4 worm cellular contexts compared by ENCODE assay signal in the genomic region with DNA sequence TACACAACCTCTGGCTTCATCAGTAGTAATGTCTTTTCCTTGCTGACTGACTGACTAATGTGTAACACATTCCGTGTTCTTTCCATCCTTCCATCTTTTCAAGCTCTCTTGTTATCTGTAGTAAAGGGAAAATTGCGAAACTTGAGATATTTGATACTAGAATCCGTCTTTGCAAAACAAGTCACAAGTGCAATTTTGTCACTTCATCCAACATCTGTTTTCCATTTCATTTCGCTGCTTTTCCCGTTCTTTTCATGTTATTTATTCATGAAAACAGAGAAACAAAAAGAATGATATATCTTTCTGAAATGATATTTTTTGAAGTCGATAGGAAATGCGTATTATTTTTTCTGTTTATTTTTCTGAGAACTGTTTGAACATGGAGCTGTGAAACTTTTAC.
TF ChIP-seq lines count a peak whose summit lies in the region.

No protein-coding gene starts in this region.

TF ChIP-seq in whole organism, L1 larva, 84 proteins besides CTCF, POLR2A, EP300 and RAD21:
- TF ChIP-seq fkh-4 (tag; optimal IDR thresholded peaks at IDR 0.05; lab: Kevin White, UChicago; ENCODE audit: borderline replicate concordance) (peak; percentile 58), dsc-1 (tag; optimal IDR thresholded peaks at IDR 0.05; lab: Kevin White, UChicago) (peak; percentile 83), lin-14 (GFP tag; optimal IDR thresholded peaks at IDR 0.05; lab: Kevin White, UChicago) (peak; percentile 14), pqm-1 (tag; optimal IDR thresholded peaks at IDR 0.05; lab: Kevin White, UChicago) (no peak)

TF ChIP-seq in whole organism, L2 larva, 48 proteins besides CTCF, POLR2A, EP300 and RAD21:
- TF ChIP-seq nhr-11 (tag; optimal IDR thresholded peaks at IDR 0.05; lab: Kevin White, UChicago): no peak
- TF ChIP-seq ztf-11 (tag; optimal IDR thresholded peaks at IDR 0.05; lab: Kevin White, UChicago): no peak
- TF ChIP-seq sma-9 (GFP tag; optimal IDR thresholded peaks at IDR 0.05; lab: Kevin White, UChicago): no peak
- TF ChIP-seq sma-9 (tag; optimal IDR thresholded peaks at IDR 0.05; lab: Kevin White, UChicago): no peak
- no peak for TF ChIP-seq lin-13 (GFP tag; optimal IDR thresholded peaks at IDR 0.05; lab: Kevin White, UChicago)
- TF ChIP-seq nhr-129 (tag; optimal IDR thresholded peaks at IDR 0.05; lab: Kevin White, UChicago): peak; percentile 10
- no peak for TF ChIP-seq ceh-16 (tag; optimal IDR thresholded peaks at IDR 0.05; lab: Kevin White, UChicago)
- TF ChIP-seq mdl-1 (tag; optimal IDR thresholded peaks at IDR 0.05; lab: Kevin White, UChicago): no peak
- TF ChIP-seq aly-2 (tag; optimal IDR thresholded peaks at IDR 0.05; lab: Kevin White, UChicago): no peak
- TF ChIP-seq alr-1 (tag; optimal IDR thresholded peaks at IDR 0.05; lab: Kevin White, UChicago): no peak
- TF ChIP-seq ztf-1 (GFP tag; conservative IDR thresholded peaks at IDR 0.05; lab: Robert Waterston, UW): no peak
- TF ChIP-seq ceh-82 (tag; optimal IDR thresholded peaks at IDR 0.05; lab: Kevin White, UChicago): no peak
- peak; percentile 54 for TF ChIP-seq unc-55 (GFP tag; optimal IDR thresholded peaks at IDR 0.05; lab: Kevin White, UChicago)

TF ChIP-seq in whole organism, L3 larva, 47 proteins besides CTCF, POLR2A, EP300 and RAD21:
- TF ChIP-seq lin-39 (tag; optimal IDR thresholded peaks at IDR 0.05; lab: Kevin White, UChicago) (peak; percentile 1), tbx-2 (tag; optimal IDR thresholded peaks at IDR 0.05; lab: Kevin White, UChicago) (no peak)
TF ChIP-seq in whole organism, L3 larva: peak in this region for 1.

TF ChIP-seq in whole organism, L4 larva, 104 proteins besides CTCF, POLR2A, EP300 and RAD21:
- TF ChIP-seq zag-1 (tag; optimal IDR thresholded peaks at IDR 0.05; lab: Kevin White, UChicago): no peak
- TF ChIP-seq unc-62 (GFP tag; optimal IDR thresholded peaks at IDR 0.05 in 1 of 2; lab: Kevin White, UChicago): peak in 1 of 2 experiments; percentile 77
- TF ChIP-seq unc-62 (tag; optimal IDR thresholded peaks at IDR 0.05; lab: Kevin White, UChicago): no peak
- TF ChIP-seq nhr-11 (tag; optimal IDR thresholded peaks at IDR 0.05; lab: Kevin White, UChicago): peak; percentile 23
- TF ChIP-seq daf-16 (GFP tag; optimal IDR thresholded peaks at IDR 0.05; lab: Kevin White, UChicago): peak in 1 of 2 experiments; percentile 35
- TF ChIP-seq daf-16 (tag; optimal IDR thresholded peaks at IDR 0.05; lab: Kevin White, UChicago): no peak
- peak; percentile 14 for TF ChIP-seq aha-1 (tag; lab: Kevin White, UChicago)
- no peak for TF ChIP-seq ceh-62 (tag; optimal IDR thresholded peaks at IDR 0.05; lab: Kevin White, UChicago)

Comparison
In these comparisons a context has a peak if more than half of its experiments do, and no peak if none do; other contexts are left out.
1. Of the 29 proteins assayed by ChIP-seq in both whole organism, L4 larva and whole organism, L1 larva: peak only in whole organism, L4 larva: aha-1 and nhr-11; only in whole organism, L1 larva: none; in both: none; in neither: 26; mixed calls (peak in some experiments, not most) for 1.